Worm (Caenorhabditis elegans) whole organism, young adult: ENCODE measurements around the gene C31H2.3.
A peak's percentile ranks its signal among the peaks of the same experiment; 100 is the strongest.

Experiments used
- B0035.1 ChIP-seq: sonication (generic microtip); optimal IDR thresholded peaks from 2 replicates; lab custom pipeline; 2016; ENCODE audit warnings: missing genetic modification characterization, mild to moderate bottlenecking, missing compliant biosample characterization, missing genotype, missing genetic modification reagents
- C17E4.6 ChIP-seq: fragments of 200-800 bp; sonication (Bioruptor generic); IDR thresholded peaks from 2 replicates; pipeline ENCODE4 v1.3.6; 2022; ENCODE audit warnings: missing genetic modification reagents, missing genetic modification characterization, missing compliant biosample characterization
- D2030.7 ChIP-seq: fragments of 200-800 bp; sonication (Bioruptor generic); IDR thresholded peaks from 2 replicates; pipeline ENCODE4 v1.3.6; 2022; ENCODE audit warnings: missing genetic modification reagents, missing genetic modification characterization, missing compliant biosample characterization
- F33H1.4 ChIP-seq: fragments of 200-800 bp; sonication (Bioruptor generic); IDR thresholded peaks from 2 replicates; pipeline ENCODE4 v1.3.6; 2022; ENCODE audit warnings: missing genetic modification reagents, missing genetic modification characterization, missing compliant biosample characterization
- F37B4.10 ChIP-seq: fragments of 200-800 bp; sonication (Bioruptor generic); IDR thresholded peaks from 2 replicates; pipeline ENCODE4 v1.3.6; 2022; ENCODE audit warnings: missing genetic modification characterization, missing compliant biosample characterization
- F39B2.1 ChIP-seq: fragments of 200-800 bp; sonication (Bioruptor generic); IDR thresholded peaks from 2 replicates; pipeline ENCODE4 v1.3.6; 2022; ENCODE audit warnings: missing genetic modification reagents, missing genetic modification characterization, missing compliant biosample characterization
- Y53F4B.3 ChIP-seq: fragments of 200-800 bp; sonication (Bioruptor generic); IDR thresholded peaks from 2 replicates; pipeline ENCODE4 v1.3.6; 2022; ENCODE audit warnings: missing genetic modification reagents, missing genetic modification characterization, missing compliant biosample characterization
- Y79H2A.3 ChIP-seq: fragments of 200-800 bp; sonication (Bioruptor generic); conservative IDR thresholded peaks from 2 replicates; pipeline ENCODE4 v1.3.6; 2022; ENCODE audit warnings: missing genetic modification reagents, missing genetic modification characterization, missing compliant biosample characterization
- attf-6 ChIP-seq: fragments of 200-800 bp; sonication (Bioruptor generic); IDR thresholded peaks from 2 replicates; pipeline ENCODE4 v1.3.6; 2022; ENCODE audit warnings: missing genetic modification reagents, missing genetic modification characterization, missing compliant biosample characterization
- bed-1 ChIP-seq: fragments of 200-800 bp; sonication (Bioruptor generic); IDR thresholded peaks from 2 replicates; pipeline ENCODE4 v1.3.6; 2022; ENCODE audit warnings: missing genetic modification reagents, missing genetic modification characterization, missing compliant biosample characterization
- cebp-2 ChIP-seq: fragments of 200-800 bp; sonication (Bioruptor generic); IDR thresholded peaks from 2 replicates; pipeline ENCODE4 v1.3.6; 2022; ENCODE audit warnings: missing genetic modification characterization, missing compliant biosample characterization
- chd-7 ChIP-seq: sonication (generic microtip); optimal IDR thresholded peaks from 2 replicates; lab custom pipeline; 2016; ENCODE audit warnings: mild to moderate bottlenecking, missing genetic modification characterization, moderate library complexity, missing compliant biosample characterization
- dpff-1 ChIP-seq: sonication (generic microtip); optimal IDR thresholded peaks from 2 replicates; lab custom pipeline; 2017; ENCODE audit warnings: mild to moderate bottlenecking, missing genetic modification characterization, missing compliant biosample characterization
- dpl-1 ChIP-seq: fragments of 150-350 bp; optimal IDR thresholded peaks from 2 replicates; lab custom pipeline; 2014; ENCODE audit warnings: missing biosample characterization, missing genetic modification reagents, missing genetic modification characterization
- egl-44 ChIP-seq: fragments of 200-800 bp; sonication (Bioruptor generic); IDR thresholded peaks from 2 replicates; pipeline ENCODE4 v1.3.6; 2022; ENCODE audit warnings: missing genetic modification reagents, missing genetic modification characterization, missing compliant biosample characterization
- egrh-3 ChIP-seq: fragments of 200-800 bp; sonication (Bioruptor generic); IDR thresholded peaks from 2 replicates; pipeline ENCODE4 v1.3.6; 2022; ENCODE audit warnings: missing genetic modification reagents, missing genetic modification characterization, missing compliant biosample characterization
- hrde-1 ChIP-seq: sonication (generic microtip); optimal IDR thresholded peaks from 2 replicates; lab custom pipeline; 2016; ENCODE audit warnings: missing genetic modification characterization, mild to moderate bottlenecking, missing compliant biosample characterization, moderate library complexity, missing genotype, missing genetic modification reagents, borderline replicate concordance
- hsf-1 ChIP-seq: fragments of 200-800 bp; sonication (Bioruptor generic); IDR thresholded peaks from 2 replicates; pipeline ENCODE4 v1.3.6; 2022; ENCODE audit warnings: missing genetic modification reagents, missing genetic modification characterization, missing compliant biosample characterization
- lag-1 ChIP-seq: fragments of 200-800 bp; sonication (Bioruptor generic); IDR thresholded peaks from 2 replicates; pipeline ENCODE4 v1.3.6; 2022; ENCODE audit warnings: missing genetic modification reagents, missing genetic modification characterization, missing compliant biosample characterization
- lsl-1 ChIP-seq: fragments of 200-800 bp; sonication (Bioruptor generic); optimal IDR thresholded peaks from 2 replicates; lab custom pipeline; 2018; ENCODE audit warnings: mild to moderate bottlenecking, missing genetic modification characterization, moderate library complexity, missing compliant biosample characterization
- madf-10 ChIP-seq: sonication (generic microtip); optimal IDR thresholded peaks from 2 replicates; lab custom pipeline; 2016; ENCODE audit warnings: mild to moderate bottlenecking, missing genetic modification characterization, missing compliant biosample characterization
- madf-3 ChIP-seq: fragments of 200-800 bp; sonication (Bioruptor generic); IDR thresholded peaks from 2 replicates; pipeline ENCODE4 v1.3.6; 2022; ENCODE audit warnings: missing genetic modification reagents, missing genetic modification characterization, missing compliant biosample characterization
- madf-6 ChIP-seq: fragments of 200-800 bp; sonication (Bioruptor generic); IDR thresholded peaks from 2 replicates; pipeline ENCODE4 v1.3.6; 2022; ENCODE audit warnings: missing genetic modification reagents, missing genetic modification characterization, missing compliant biosample characterization
- mel-28 ChIP-seq: sonication (generic microtip); optimal IDR thresholded peaks from 2 replicates; lab custom pipeline; 2016; ENCODE audit warnings: borderline replicate concordance, mild to moderate bottlenecking, missing genetic modification characterization, missing compliant biosample characterization
- mes-4 ChIP-seq: sonication (generic microtip); optimal IDR thresholded peaks from 2 replicates; lab custom pipeline; 2016; ENCODE audit warnings: missing genotype, missing genetic modification characterization, missing compliant biosample characterization
- mxl-1 ChIP-seq: sonication (generic microtip); optimal IDR thresholded peaks from 2 replicates; lab custom pipeline; 2016; ENCODE audit warnings: missing genetic modification characterization, missing compliant biosample characterization
- nfyb-1 ChIP-seq: fragments of 200-800 bp; sonication (Bioruptor generic); IDR thresholded peaks from 2 replicates; pipeline ENCODE4 v1.3.6; 2022; ENCODE audit warnings: missing genetic modification reagents, missing genetic modification characterization, missing compliant biosample characterization
- nhr-90 ChIP-seq: sonication (generic microtip); optimal IDR thresholded peaks from 2 replicates; lab custom pipeline; 2016; ENCODE audit warnings: missing genotype, mild to moderate bottlenecking, missing genetic modification characterization, missing compliant biosample characterization
- pha-4 ChIP-seq: fragments of 150-350 bp; sonication (generic microtip); optimal IDR thresholded peaks from 2 replicates; lab custom pipeline; 2014; ENCODE audit warnings: missing biosample characterization, missing genetic modification reagents, missing genetic modification characterization
- rec-8 ChIP-seq, 2 experiments: sonication (generic microtip); optimal IDR thresholded peaks; 2 replicates each; lab custom pipeline; 2016; ENCODE audit warnings: mild to moderate bottlenecking in 2 of 2, missing genetic modification characterization in 2 of 2, missing genetic modification reagents in 2 of 2, missing genotype in 2 of 2, missing biosample characterization in 1 of 2, missing compliant biosample characterization in 1 of 2, moderate library complexity in 1 of 2
- snpc-1.3 ChIP-seq: sonication (generic microtip); optimal IDR thresholded peaks from 2 replicates; lab custom pipeline; 2017; ENCODE audit warnings: missing genetic modification characterization, mild to moderate bottlenecking, missing compliant biosample characterization, antibody characterized with exemption, moderate library complexity, missing genotype, missing genetic modification reagents; ENCODE audit not compliant: insufficient read depth
- snpc-3.4 ChIP-seq: sonication (generic microtip); optimal IDR thresholded peaks from 2 replicates; lab custom pipeline; 2017; ENCODE audit warnings: missing genetic modification characterization, mild to moderate bottlenecking, missing compliant biosample characterization, antibody characterized with exemption, moderate library complexity, missing genotype, missing genetic modification reagents
- tbp1 ChIP-seq: fragments of 200-800 bp; sonication (Bioruptor generic); optimal IDR thresholded peaks from 2 replicates; lab custom pipeline; 2018; ENCODE audit warnings: mild to moderate bottlenecking, missing genetic modification characterization, missing compliant biosample characterization
- zim-3 ChIP-seq: sonication (generic microtip); optimal IDR thresholded peaks from 2 replicates; lab custom pipeline; 2017; ENCODE audit warnings: mild to moderate bottlenecking, missing genetic modification characterization, moderate library complexity, missing compliant biosample characterization
- ztf-26 ChIP-seq: sonication (generic microtip); optimal IDR thresholded peaks from 2 replicates; lab custom pipeline; 2017; ENCODE audit warnings: missing genetic modification characterization, missing compliant biosample characterization
- ztf-3 ChIP-seq: fragments of 200-800 bp; sonication (Bioruptor generic); optimal IDR thresholded peaks from 2 replicates; lab custom pipeline; 2018; ENCODE audit warnings: mild to moderate bottlenecking, missing genetic modification characterization, missing compliant biosample characterization
- ztf-6 ChIP-seq: fragments of 200-800 bp; sonication (Bioruptor generic); IDR thresholded peaks from 2 replicates; pipeline ENCODE4 v1.3.6; 2022; ENCODE audit warnings: missing genetic modification reagents, missing genetic modification characterization, missing compliant biosample characterization

Gene C31H2.3

DNA sequence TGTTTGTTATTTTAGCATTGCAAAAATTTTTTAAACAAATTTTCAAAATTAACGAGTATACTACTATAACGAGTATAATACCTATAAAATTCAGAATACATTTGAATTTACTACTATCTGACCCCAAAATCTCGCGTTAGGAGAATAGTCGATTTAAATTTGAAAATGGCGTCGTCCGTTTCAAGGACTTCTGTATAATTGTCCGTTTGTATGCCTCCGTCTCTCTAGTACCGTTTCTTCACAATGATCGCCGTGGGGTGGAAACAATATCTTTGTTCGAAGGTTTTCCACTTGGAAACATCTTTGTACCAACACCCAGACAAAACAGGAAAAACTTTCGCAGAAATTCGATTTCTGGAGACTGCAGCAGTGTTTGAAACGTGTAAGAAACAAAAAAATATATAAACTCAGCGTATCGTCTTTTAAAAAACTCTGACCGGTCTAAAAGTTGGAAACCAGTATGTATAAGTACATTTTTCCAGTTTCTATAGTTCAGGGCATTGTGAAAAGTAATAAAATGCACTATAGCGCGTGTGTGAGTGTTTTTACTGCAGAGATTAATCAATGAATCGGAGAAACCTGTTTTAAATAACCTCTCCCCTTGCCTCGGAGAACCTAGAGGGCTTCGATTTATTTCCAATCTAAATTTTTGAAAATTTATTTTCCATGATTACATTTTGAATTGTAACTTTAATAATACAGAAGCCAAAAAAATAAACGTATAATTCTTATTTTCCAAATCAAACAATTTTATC lies 16.3 kb downstream of the C31H2.3 start:
- no peak for TF ChIP-seq nfyb-1 (GFP tag; lab: Robert Waterston, UW)
- no peak for TF ChIP-seq lag-1 (GFP tag; lab: Robert Waterston, UW)
- TF ChIP-seq madf-3 (GFP tag; lab: Robert Waterston, UW): no peak
- TF ChIP-seq zim-3: no peak
- no peak for TF ChIP-seq attf-6
- no peak for TF ChIP-seq madf-10 (tag; lab: Kevin White, UChicago)
- TF ChIP-seq tbp1 (GFP tag; lab: Kevin White, UChicago): no peak
- no peak for TF ChIP-seq ztf-3 (GFP tag; lab: Kevin White, UChicago)
- no peak for TF ChIP-seq mel-28 (tag; lab: Kevin White, UChicago)
- TF ChIP-seq dpl-1 (GFP tag; lab: Kevin White, UChicago): no peak
- no peak for TF ChIP-seq Y53F4B.3 (GFP tag; lab: Robert Waterston, UW)
- TF ChIP-seq cebp-2 (GFP tag; lab: Robert Waterston, UW): no peak
- TF ChIP-seq rec-8 (tag; optimal IDR thresholded peaks at IDR 0.05; lab: Kevin White, UChicago): no peak
- TF ChIP-seq C17E4.6 (GFP tag; lab: Robert Waterston, UW): no peak
- TF ChIP-seq, all 124 proteins: peak for 0

DNA sequence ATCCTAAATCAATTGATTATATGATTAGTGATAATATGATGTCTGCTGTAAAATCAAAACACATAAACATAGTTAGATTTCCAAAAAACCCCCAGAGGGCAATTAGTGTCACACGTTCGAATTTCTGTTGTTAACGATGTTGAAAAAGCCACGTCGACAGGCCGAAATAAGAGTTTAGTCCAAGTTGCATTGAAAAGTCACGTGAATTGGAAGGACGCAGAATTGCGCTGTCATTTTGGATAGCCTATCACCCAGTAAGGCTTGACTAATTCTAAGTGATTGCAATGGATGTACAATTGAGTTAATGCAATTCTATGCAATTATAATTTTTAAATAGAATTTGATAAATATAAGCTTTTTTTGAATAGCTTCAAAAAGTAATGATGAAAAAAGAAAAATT lies 18.6 kb downstream of the C31H2.3 start:
- TF ChIP-seq snpc-1.3 (tag; lab: Kevin White, UChicago) (no peak), Y79H2A.3 (GFP tag; lab: Robert Waterston, UW) (no peak), ztf-26 (tag; lab: Kevin White, UChicago) (peak; percentile 24), snpc-3.4 (no peak)

DNA sequence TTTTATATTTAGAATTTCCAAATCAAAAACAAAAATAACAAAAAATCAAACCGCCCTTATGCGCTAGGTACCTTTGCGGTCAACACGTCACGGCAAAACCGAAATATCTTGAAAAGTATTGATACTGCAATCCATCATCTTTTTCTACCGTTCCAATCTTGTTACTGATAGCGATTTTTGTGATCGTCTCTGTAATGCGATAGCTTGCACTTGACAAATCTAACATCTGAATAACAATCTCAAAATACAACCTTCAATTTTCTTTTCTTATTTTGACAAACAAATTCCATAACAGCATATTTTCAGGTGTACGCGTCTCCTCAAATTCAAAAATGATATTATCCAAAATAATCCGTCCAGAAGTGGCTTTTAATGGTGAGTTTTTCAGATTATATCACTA lies 20.2 kb downstream of the C31H2.3 start, which contains the start of gene tbc-7:
TSS of gene tbc-7 (plus strand) at position 301 of the 400 bp plus-strand sequence.
- TF ChIP-seq chd-7 (tag; lab: Kevin White, UChicago): no peak
- TF ChIP-seq mxl-1 (tag; lab: Kevin White, UChicago): no peak
- no peak for TF ChIP-seq egl-44 (GFP tag; lab: Robert Waterston, UW)
- no peak for TF ChIP-seq egrh-3
- TF ChIP-seq bed-1 (GFP tag; lab: Robert Waterston, UW): no peak
- no peak for TF ChIP-seq D2030.7 (GFP tag; lab: Robert Waterston, UW)
- no peak for TF ChIP-seq hsf-1 (GFP tag; lab: Robert Waterston, UW)
- no peak for TF ChIP-seq pha-4 (tag; lab: Kevin White, UChicago)
- TF ChIP-seq F33H1.4 (GFP tag; lab: Robert Waterston, UW): no peak
- TF ChIP-seq Y53F4B.3 (GFP tag; lab: Robert Waterston, UW): no peak
- TF ChIP-seq rec-8 (tag; optimal IDR thresholded peaks at IDR 0.05; lab: Kevin White, UChicago): no peak
- no peak for TF ChIP-seq F39B2.1 (GFP tag; lab: Robert Waterston, UW)
- no peak for TF ChIP-seq attf-6
- TF ChIP-seq F37B4.10: no peak
- TF ChIP-seq dpff-1 (tag; lab: Kevin White, UChicago): no peak

DNA sequence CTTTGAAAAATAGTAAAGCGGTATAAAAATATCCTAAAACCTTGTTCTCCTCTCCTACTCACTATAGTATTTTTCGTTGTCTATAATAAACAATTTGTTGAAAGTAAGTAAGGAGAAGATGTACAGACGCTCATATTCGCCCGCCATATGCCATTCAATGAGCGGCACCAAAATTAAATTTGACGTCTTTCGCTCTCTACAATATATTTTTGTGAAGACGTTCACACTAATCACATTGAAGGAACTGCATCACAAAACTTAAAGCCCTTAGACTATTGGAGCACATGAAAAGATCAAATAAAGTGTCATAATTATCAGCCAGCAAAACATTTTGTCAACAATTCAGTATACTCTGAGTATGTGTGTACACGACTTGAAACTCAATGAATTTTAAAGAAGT lies 22.4 kb downstream of the C31H2.3 start:
- TF ChIP-seq nhr-90 (tag; lab: Kevin White, UChicago): no peak
- TF ChIP-seq B0035.1 (tag; lab: Kevin White, UChicago): no peak
- TF ChIP-seq madf-10 (tag; lab: Kevin White, UChicago): no peak
- TF ChIP-seq ztf-6 (GFP tag; lab: Robert Waterston, UW): no peak
- TF ChIP-seq hrde-1 (tag; lab: Kevin White, UChicago): no peak
- no peak for TF ChIP-seq lsl-1 (GFP tag; lab: Kevin White, UChicago)
- TF ChIP-seq madf-6 (GFP tag; lab: Robert Waterston, UW): no peak
- TF ChIP-seq mes-4 (tag; lab: Kevin White, UChicago): no peak
